Fruit fly (Drosophila melanogaster): Measurements from ENCODE around the gene Dim1.

The Dim1 gene

DNA sequence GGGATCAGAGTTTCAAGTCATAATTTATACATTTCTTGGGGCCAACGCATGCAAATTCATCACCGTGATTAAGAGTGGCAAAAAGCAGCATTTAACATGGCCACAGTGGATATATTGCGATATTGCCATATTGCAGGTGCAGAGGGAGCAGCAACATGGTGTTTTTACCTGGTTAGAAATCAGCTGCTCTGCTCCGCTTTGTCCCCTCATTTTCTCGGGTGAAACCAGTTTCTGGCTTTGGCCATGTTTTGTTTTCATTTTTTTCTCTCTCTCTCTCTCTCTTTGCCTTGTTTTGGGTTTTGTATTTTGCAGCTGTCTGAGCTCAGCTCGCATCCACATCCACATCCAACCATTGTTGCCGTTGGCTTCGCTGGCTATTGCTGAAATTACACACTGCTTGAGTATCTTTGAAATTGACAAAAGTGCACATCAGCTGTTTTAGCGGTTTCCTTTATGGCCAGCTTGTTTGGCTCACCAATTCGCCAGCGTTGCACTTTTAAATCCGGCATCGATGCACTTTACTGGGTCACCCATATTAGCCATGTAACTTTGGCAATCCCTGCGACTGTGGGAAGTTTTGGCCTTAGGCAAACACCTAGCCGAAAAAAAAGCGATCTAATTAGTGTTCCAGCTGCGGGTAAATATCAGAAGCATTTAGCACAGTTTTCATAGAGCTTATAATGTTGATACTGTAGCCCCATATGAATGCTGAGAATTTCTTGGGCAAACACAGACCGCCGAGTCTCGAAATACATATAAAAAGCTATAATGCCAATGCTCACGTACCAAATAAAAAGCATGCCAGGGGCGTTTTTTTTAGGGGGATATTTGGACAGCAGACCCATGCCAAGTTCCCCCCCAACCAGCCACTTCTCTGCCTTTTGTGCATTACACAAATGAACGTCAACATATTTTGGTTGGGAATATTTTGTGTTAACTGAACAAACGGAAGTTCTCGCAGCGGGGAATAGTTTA is 27.7 kb upstream of the Dim1 start (continued):
- TF ChIP-seq Eip93F (GFP tag; optimal IDR thresholded peaks at IDR 0.05) (no peak), cyc (GFP tag; optimal IDR thresholded peaks at IDR 0.05) (no peak), CG6792 (GFP tag; optimal IDR thresholded peaks at IDR 0.05) (no peak), net (GFP tag; optimal IDR thresholded peaks at IDR 0.05) (no peak), Gug (GFP tag; IDR thresholded peaks at IDR 0.05) (no peak), spab (GFP tag; optimal IDR thresholded peaks at IDR 0.05) (peak; percentile 47), CG31627 (GFP tag; optimal IDR thresholded peaks at IDR 0.05) (no peak), pdm3 (GFP tag; optimal IDR thresholded peaks at IDR 0.05) (no peak), achi (GFP tag; optimal IDR thresholded peaks at IDR 0.05) (no peak), CG8319 (GFP tag; optimal IDR thresholded peaks at IDR 0.05) (no peak), vri (GFP tag; optimal IDR thresholded peaks at IDR 0.05) (no peak), OdsH (GFP tag; optimal IDR thresholded peaks at IDR 0.05) (no peak), CG8119 (GFP tag; IDR thresholded peaks at IDR 0.05) (peak; percentile 45; the same call in 2 of the 3 replicates), svp (GFP tag) (no peak), Eip78C (GFP tag) (peak; percentile 64), fkh (GFP tag; optimal IDR thresholded peaks at IDR 0.05) (peak; percentile 82), CG7368 (GFP tag; optimal IDR thresholded peaks at IDR 0.05) (no peak), CG11762 (GFP tag; optimal IDR thresholded peaks at IDR 0.05; ENCODE audit: insufficient read depth) (no peak), CG8632 (GFP tag; optimal IDR thresholded peaks at IDR 0.05) (no peak), CG10631 (GFP tag; optimal IDR thresholded peaks at IDR 0.05) (no peak), Eip75B (GFP tag; optimal IDR thresholded peaks at IDR 0.05) (no peak), CG6163 (GFP tag; IDR thresholded peaks at IDR 0.05) (peak; percentile 16; the same call in 1 of the 3 replicates), Met (GFP tag; optimal IDR thresholded peaks at IDR 0.05) (no peak), CG1621 (tag; optimal IDR thresholded peaks at IDR 0.05) (no peak), Ets21C (GFP tag; optimal IDR thresholded peaks at IDR 0.05) (no peak), eg (GFP tag; IDR thresholded peaks at IDR 0.05) (peak; percentile 65; the same call in 2 of the 3 replicates), CG6808 (GFP tag; optimal IDR thresholded peaks at IDR 0.05) (peak; percentile 68), fd85E (GFP tag; optimal IDR thresholded peaks at IDR 0.05) (no peak), acj6 (GFP tag; optimal IDR thresholded peaks at IDR 0.05) (no peak), CG11902 (GFP tag; optimal IDR thresholded peaks at IDR 0.05) (no peak), topi (GFP tag; optimal IDR thresholded peaks at IDR 0.05) (no peak), CG4318 (GFP tag; optimal IDR thresholded peaks at IDR 0.05) (no peak), Hr4 (GFP tag; optimal IDR thresholded peaks at IDR 0.05) (no peak), CG32006 (GFP tag; optimal IDR thresholded peaks at IDR 0.05) (no peak), CG3919 (GFP tag; optimal IDR thresholded peaks at IDR 0.05) (no peak)

DNA sequence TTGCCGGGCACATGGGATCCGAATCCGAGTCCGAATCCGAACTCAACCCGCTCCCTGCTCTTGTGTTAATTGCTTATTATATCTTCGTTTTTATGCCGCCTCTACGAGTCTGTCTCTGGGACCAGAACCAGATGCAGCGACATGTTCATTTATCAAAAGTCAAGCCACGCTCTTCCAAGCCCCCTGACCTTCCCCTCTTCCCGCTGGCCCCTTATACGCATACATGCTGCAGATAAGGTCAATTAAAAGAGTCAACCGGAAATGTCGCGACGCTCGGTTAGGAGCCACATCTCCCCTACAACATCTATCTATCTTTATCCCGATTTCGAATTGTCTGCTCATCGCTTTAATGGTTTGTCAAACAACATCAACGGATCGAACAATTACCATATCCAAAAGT is 25.3 kb upstream of the Dim1 start:
- TF ChIP-seq svp (GFP tag) (peak; percentile 55), pdm3 (GFP tag; optimal IDR thresholded peaks at IDR 0.05) (no peak)

DNA sequence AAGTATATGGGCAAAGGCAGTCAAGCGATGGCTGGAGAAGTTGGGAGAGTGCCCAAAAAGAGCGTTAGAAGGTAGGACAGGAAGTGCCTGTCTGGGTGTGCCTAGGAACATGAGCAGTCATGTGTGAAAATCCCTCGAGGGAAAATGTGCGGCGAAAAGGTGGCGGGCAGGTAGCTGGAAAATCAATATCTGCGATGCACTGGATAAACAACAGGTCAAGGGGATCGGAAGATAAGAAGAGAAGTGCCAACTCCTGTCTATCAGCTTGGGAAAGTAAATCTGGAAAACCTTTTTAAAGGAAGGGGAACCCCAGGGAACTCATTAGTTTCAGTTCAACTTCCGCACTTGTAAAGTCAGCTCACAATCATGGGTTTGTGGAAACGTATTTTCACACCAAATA is 24.7 kb upstream of the Dim1 start:
- TF ChIP-seq Eip75B (GFP tag; optimal IDR thresholded peaks at IDR 0.05) = no peak
- no peak for TF ChIP-seq lz (GFP tag; optimal IDR thresholded peaks at IDR 0.05)
- TF ChIP-seq CG8119 (GFP tag; IDR thresholded peaks at IDR 0.05) = no peak

DNA sequence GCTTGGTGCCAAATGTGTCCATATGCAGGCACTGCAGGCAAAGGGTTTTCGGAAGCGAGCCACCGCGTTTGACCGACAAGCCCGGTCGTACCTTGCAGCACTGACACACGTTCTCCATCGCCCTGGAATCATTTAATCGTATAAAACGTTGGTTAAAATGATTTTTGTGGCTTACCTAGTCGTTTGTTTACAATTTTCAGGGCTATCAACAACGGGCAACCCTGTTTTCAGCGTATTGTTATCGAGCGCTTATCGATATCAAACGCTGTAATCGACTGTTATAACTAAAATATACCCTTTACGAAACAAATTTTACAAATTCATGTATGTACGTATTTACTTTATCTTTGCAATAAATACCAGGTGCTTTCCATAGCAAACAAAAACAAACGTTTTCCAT is 20.5 kb upstream of the Dim1 start, which contains the start of gene CG17612:
Gene CG17612 (minus strand): TSS at position 214 of the 400 bp plus-strand sequence.
- TF ChIP-seq Sox102F (GFP tag; optimal IDR thresholded peaks at IDR 0.05) = no peak
- peak; percentile 75 for TF ChIP-seq fkh (GFP tag; optimal IDR thresholded peaks at IDR 0.05)

Data from whole organism, prepupa.